Fruit fly (Drosophila melanogaster) whole organism, embryonic: ENCODE measurements around the gene CG34001.

Source experiments
- Bteb2 ChIP-seq: fragments of 200-800 bp; sonication (Bioruptor generic); optimal IDR thresholded peaks from 2 replicates; lab custom pipeline; 2016; ENCODE audit warnings: missing biosample characterization, missing genetic modification characterization
- CG10147 ChIP-seq: fragments of 200-800 bp; sonication (Bioruptor generic); optimal IDR thresholded peaks from 2 replicates; lab custom pipeline; 2019; ENCODE audit warnings: missing biosample characterization, mild to moderate bottlenecking, missing genetic modification characterization, moderate library complexity
- CG10209 ChIP-seq: fragments of 200-800 bp; sonication (Bioruptor generic); optimal IDR thresholded peaks from 3 replicates; lab custom pipeline; 2017; ENCODE audit warnings: missing biosample characterization, mild to moderate bottlenecking, missing genetic modification characterization, missing genetic modification reagents
- CG1024 ChIP-seq: fragments of 200-800 bp; sonication (Bioruptor generic); IDR thresholded peaks from 2 replicates; pipeline ENCODE4 v1.3.6; 2022; ENCODE audit warnings: missing biosample characterization, missing genetic modification characterization
- CG10543 ChIP-seq: fragments of 200-800 bp; sonication (Bioruptor generic); optimal IDR thresholded peaks from 3 replicates; lab custom pipeline; 2017; ENCODE audit warnings: missing biosample characterization, mild to moderate bottlenecking, missing genetic modification characterization, moderate library complexity
- CG11247 ChIP-seq: fragments of 200-800 bp; sonication (Bioruptor generic); IDR thresholded peaks from 2 replicates; pipeline ENCODE4 v1.3.6; 2022; ENCODE audit warnings: missing biosample characterization, missing genetic modification characterization
- CG12104 ChIP-seq: fragments of 200-800 bp; sonication (Bioruptor generic); optimal IDR thresholded peaks from 3 replicates; lab custom pipeline; 2016; ENCODE audit warnings: missing biosample characterization, missing genetic modification characterization
- CG16813 ChIP-seq: fragments of 200-800 bp; sonication (Bioruptor generic); IDR thresholded peaks from 3 replicates; pipeline ENCODE4 v1.3.6; 2022; ENCODE audit warnings: missing biosample characterization, missing genetic modification characterization; ENCODE audit not compliant: partially characterized antibody
- CG17802 ChIP-seq: fragments of 200-800 bp; sonication (Bioruptor generic); optimal IDR thresholded peaks from 2 replicates; lab custom pipeline; 2018; ENCODE audit warnings: missing biosample characterization, mild to moderate bottlenecking, missing genetic modification characterization, moderate library complexity
- CG32772 ChIP-seq: fragments of 200-800 bp; sonication (Bioruptor generic); IDR thresholded peaks from 2 replicates; pipeline ENCODE4 v1.3.6; 2022; ENCODE audit warnings: missing biosample characterization, missing genetic modification characterization
- CG8359 ChIP-seq: fragments of 200-800 bp; sonication (Bioruptor generic); optimal IDR thresholded peaks from 2 replicates; lab custom pipeline; 2017; ENCODE audit warnings: missing biosample characterization, mild to moderate bottlenecking, missing genetic modification characterization, borderline replicate concordance
- CG8944 ChIP-seq: fragments of 200-800 bp; sonication (Bioruptor generic); optimal IDR thresholded peaks from 3 replicates; lab custom pipeline; 2016; ENCODE audit warnings: missing biosample characterization, missing genetic modification characterization
- CG9437 ChIP-seq: fragments of 200-800 bp; sonication (Bioruptor generic); optimal IDR thresholded peaks from 2 replicates; lab custom pipeline; 2018; ENCODE audit warnings: missing biosample characterization, mild to moderate bottlenecking, missing genetic modification characterization
- CkIIα-i1 ChIP-seq: fragments of 200-800 bp; sonication (Bioruptor generic); IDR thresholded peaks from 2 replicates; pipeline ENCODE4 v1.3.6; 2022; ENCODE audit warnings: missing biosample characterization, missing genetic modification characterization
- Eip74EF ChIP-seq, 2 experiments: fragments of 200-800 bp in 1 of 2; fragments of >200 bp in 1 of 2; sonication (Bioruptor generic) in 1 of 2; optimal IDR thresholded peaks; 2 replicates each; lab custom pipeline; 2017 to 2019; ENCODE audit warnings: missing biosample characterization in 2 of 2, missing genetic modification characterization in 2 of 2, mild to moderate bottlenecking in 1 of 2, moderate library complexity in 1 of 2
- Fer1 ChIP-seq: fragments of 200-800 bp; sonication (Bioruptor generic); optimal IDR thresholded peaks from 2 replicates; lab custom pipeline; 2017; ENCODE audit warnings: missing biosample characterization, mild to moderate bottlenecking, missing genetic modification characterization
- Hand ChIP-seq: fragments of 200-800 bp; sonication (Bioruptor generic); optimal IDR thresholded peaks from 2 replicates; lab custom pipeline; 2017; ENCODE audit warnings: mild to moderate bottlenecking, missing biosample characterization, missing genetic modification reagents, missing genetic modification characterization
- Hr39 ChIP-seq: fragments of >200 bp; optimal IDR thresholded peaks from 2 replicates; lab custom pipeline; 2017
- Hr51 ChIP-seq, 2 experiments: fragments of 200-800 bp; sonication (Bioruptor generic); optimal IDR thresholded peaks; 2 replicates in 1 of 2; 3 replicates in 1 of 2; lab custom pipeline; 2016 to 2018; ENCODE audit warnings: missing biosample characterization in 2 of 2, missing genetic modification characterization in 2 of 2, mild to moderate bottlenecking in 1 of 2, moderate library complexity in 1 of 2
- Jarid2 ChIP-seq: fragments of 200-800 bp; sonication (Bioruptor generic); optimal IDR thresholded peaks from 3 replicates; lab custom pipeline; 2017; ENCODE audit warnings: mild to moderate bottlenecking, missing biosample characterization, missing genetic modification reagents, missing genetic modification characterization
- NfI ChIP-seq: fragments of 200-800 bp; sonication (Bioruptor generic); optimal IDR thresholded peaks from 3 replicates; lab custom pipeline; 2018; ENCODE audit warnings: missing biosample characterization, mild to moderate bottlenecking, missing genetic modification characterization, moderate library complexity
- ab ChIP-seq: fragments of 200-800 bp; sonication (Bioruptor generic); optimal IDR thresholded peaks from 2 replicates; lab custom pipeline; 2016; ENCODE audit warnings: missing biosample characterization, missing genetic modification characterization
- abd-A ChIP-seq: fragments of 200-800 bp; sonication (Bioruptor generic); optimal IDR thresholded peaks from 3 replicates; lab custom pipeline; 2019; ENCODE audit warnings: missing biosample characterization, mild to moderate bottlenecking, missing genetic modification characterization, moderate library complexity
- bbx ChIP-seq: fragments of 200-800 bp; sonication (Bioruptor generic); IDR thresholded peaks from 2 replicates; pipeline ENCODE4 v1.3.6; 2022; ENCODE audit warnings: missing biosample characterization, missing genetic modification characterization; ENCODE audit not compliant: partially characterized antibody
- cad ChIP-seq: fragments of >200 bp; optimal IDR thresholded peaks from 2 replicates; lab custom pipeline; 2017; ENCODE audit warnings: missing biosample characterization, missing genetic modification characterization
- ci ChIP-seq: fragments of 200-800 bp; sonication (Bioruptor generic); IDR thresholded peaks from 3 replicates; pipeline ENCODE4 v1.3.6; 2022; ENCODE audit warnings: missing biosample characterization, missing genetic modification characterization
- crol ChIP-seq: fragments of 200-800 bp; sonication (Bioruptor generic); IDR thresholded peaks from 2 replicates; pipeline ENCODE4 v1.3.6; 2022; ENCODE audit warnings: missing biosample characterization, missing genetic modification characterization
- emc ChIP-seq: fragments of 200-800 bp; sonication (Bioruptor generic); optimal IDR thresholded peaks from 2 replicates; lab custom pipeline; 2016; ENCODE audit warnings: missing biosample characterization, missing genetic modification characterization
- fd3F ChIP-seq: fragments of 200-800 bp; sonication (Bioruptor generic); optimal IDR thresholded peaks from 2 replicates; lab custom pipeline; 2018; ENCODE audit warnings: missing biosample characterization, mild to moderate bottlenecking, missing genetic modification characterization, moderate library complexity
- gcm2 ChIP-seq: fragments of 200-800 bp; sonication (Bioruptor generic); optimal IDR thresholded peaks from 2 replicates; lab custom pipeline; 2016; ENCODE audit warnings: missing biosample characterization, missing genetic modification characterization
- gfzf ChIP-seq: fragments of 200-800 bp; sonication (Bioruptor generic); optimal IDR thresholded peaks from 2 replicates; lab custom pipeline; 2016; ENCODE audit warnings: missing biosample characterization, mild to moderate bottlenecking, missing genetic modification characterization, moderate library complexity
- jumu ChIP-seq: fragments of 200-800 bp; sonication (Bioruptor generic); optimal IDR thresholded peaks from 3 replicates; lab custom pipeline; 2016; ENCODE audit warnings: missing biosample characterization, missing genetic modification characterization
- kah ChIP-seq: fragments of 200-800 bp; sonication (Bioruptor generic); optimal IDR thresholded peaks from 2 replicates; lab custom pipeline; 2018; ENCODE audit warnings: missing biosample characterization, mild to moderate bottlenecking, missing genetic modification characterization
- lmd ChIP-seq: fragments of 200-800 bp; sonication (Bioruptor generic); IDR thresholded peaks from 2 replicates; pipeline ENCODE4 v1.3.6; 2022; ENCODE audit warnings: missing biosample characterization, missing genetic modification characterization
- lov ChIP-seq, 2 experiments: fragments of 200-800 bp in 1 of 2; fragments of >200 bp in 1 of 2; sonication (Bioruptor generic) in 1 of 2; IDR thresholded peaks in 1 of 2; optimal IDR thresholded peaks in 1 of 2; 2 replicates in 1 of 2; 3 replicates in 1 of 2; pipeline versions ENCODE4 v1.3.6 to Lab custom; 2017 to 2022; ENCODE audit warnings: missing biosample characterization in 1 of 2, missing genetic modification characterization in 1 of 2
- nau ChIP-seq: fragments of 200-800 bp; sonication (Bioruptor generic); optimal IDR thresholded peaks from 3 replicates; lab custom pipeline; 2017; ENCODE audit warnings: missing biosample characterization, mild to moderate bottlenecking, missing genetic modification characterization, missing genetic modification reagents
- oc ChIP-seq: fragments of 200-800 bp; sonication (Bioruptor generic); optimal IDR thresholded peaks from 2 replicates; lab custom pipeline; 2018; ENCODE audit warnings: missing biosample characterization, mild to moderate bottlenecking, missing genetic modification characterization, moderate library complexity
- org-1 ChIP-seq: fragments of 200-800 bp; sonication (Bioruptor generic); optimal IDR thresholded peaks from 2 replicates; lab custom pipeline; 2017; ENCODE audit warnings: missing biosample characterization, missing genetic modification characterization
- ranshi ChIP-seq: fragments of 200-800 bp; sonication (Bioruptor generic); IDR thresholded peaks from 2 replicates; pipeline ENCODE4 v1.3.6; 2022; ENCODE audit warnings: missing biosample characterization, missing genetic modification characterization
- ro ChIP-seq: fragments of 200-800 bp; sonication (Bioruptor generic); IDR thresholded peaks from 2 replicates; pipeline ENCODE4 v1.3.6; 2022; ENCODE audit warnings: missing biosample characterization, missing genetic modification characterization
- salm ChIP-seq: fragments of 200-800 bp; sonication (Bioruptor generic); optimal IDR thresholded peaks from 2 replicates; lab custom pipeline; 2018; ENCODE audit warnings: missing biosample characterization, mild to moderate bottlenecking, missing genetic modification characterization
- slbo ChIP-seq: fragments of 200-800 bp; sonication (Bioruptor generic); IDR thresholded peaks from 2 replicates; pipeline ENCODE4 v1.3.6; 2022; ENCODE audit warnings: missing biosample characterization, missing genetic modification characterization
- slou ChIP-seq: fragments of 200-800 bp; sonication (Bioruptor generic); optimal IDR thresholded peaks from 3 replicates; lab custom pipeline; 2016; ENCODE audit warnings: missing biosample characterization, missing genetic modification characterization
- sqz ChIP-seq: fragments of 200-800 bp; sonication (Bioruptor generic); optimal IDR thresholded peaks from 3 replicates; lab custom pipeline; 2018; ENCODE audit warnings: missing biosample characterization, mild to moderate bottlenecking, missing genetic modification characterization
- toy ChIP-seq: fragments of 200-800 bp; sonication (Bioruptor generic); IDR thresholded peaks from 2 replicates; pipeline ENCODE4 v1.3.6; 2022; ENCODE audit warnings: missing biosample characterization, missing genetic modification characterization
- twi ChIP-seq: fragments of 200-800 bp; optimal IDR thresholded peaks from 2 replicates; lab custom pipeline; 2019; ENCODE audit warnings: missing biosample characterization, mild to moderate bottlenecking, missing genetic modification characterization, moderate library complexity
- wor ChIP-seq: fragments of 200-800 bp; sonication (Bioruptor generic); IDR thresholded peaks from 2 replicates; pipeline ENCODE4 v1.3.6; 2022; ENCODE audit warnings: missing biosample characterization, missing genetic modification characterization
- zen2 ChIP-seq: fragments of 200-800 bp; sonication (Bioruptor generic); IDR thresholded peaks from 3 replicates; pipeline ENCODE4 v1.3.6; 2022; ENCODE audit warnings: missing biosample characterization, missing genetic modification characterization; ENCODE audit not compliant: partially characterized antibody

Gene CG34001

dm6 chr3L:10656451-10657198 lies 25.7 kb downstream of the CG34001 start (continued):
- TF ChIP-seq ab (no peak), CG12104 (GFP tag; lab: Kevin White, UChicago) (peak; percentile 38), Fer1 (peak; percentile 74), ci (GFP tag; lab: Robert Waterston, UW) (peak; percentile 84), jumu (GFP tag; lab: Kevin White, UChicago) (no peak), CG32772 (GFP tag; lab: Robert Waterston, UW) (no peak), lov (optimal IDR thresholded peaks at IDR 0.05; lab: Kevin White, UChicago) (no peak), lov (GFP tag; IDR thresholded peaks at IDR 0.05; lab: Robert Waterston, UW) (no peak), ro (GFP tag; lab: Robert Waterston, UW) (no peak), abd-A (tag; lab: Kevin White, UChicago) (no peak), oc (tag; lab: Kevin White, UChicago) (peak; percentile 45), CG10543 (GFP tag; lab: Kevin White, UChicago) (peak; percentile 27), wor (GFP tag; lab: Robert Waterston, UW) (no peak), gcm2 (GFP tag; lab: Kevin White, UChicago) (no peak), CG16813 (GFP tag; lab: Robert Waterston, UW) (no peak), CG8359 (GFP tag; lab: Kevin White, UChicago) (peak; percentile 28), CG8944 (GFP tag; lab: Kevin White, UChicago) (peak; percentile 19), toy (GFP tag; lab: Robert Waterston, UW) (no peak), Hr51 (GFP tag; optimal IDR thresholded peaks at IDR 0.05; lab: Kevin White, UChicago) (peak; percentile 23 to 47), nau (GFP tag; lab: Kevin White, UChicago) (peak; percentile 86), salm (peak; percentile 70), CG10147 (GFP tag; lab: Kevin White, UChicago) (peak; percentile 50), emc (GFP tag; lab: Kevin White, UChicago) (peak; percentile 2), gfzf (no peak), slbo (GFP tag; lab: Robert Waterston, UW) (peak; percentile 29; the same call in 1 of the 2 replicates), CkIIα-i1 (no peak), kah (GFP tag; lab: Kevin White, UChicago) (peak; percentile 4), twi (tag; lab: Kevin White, UChicago) (peak; percentile 97), Hr39 (no peak), NfI (GFP tag; lab: Kevin White, UChicago) (peak; percentile 48), CG10209 (GFP tag; lab: Kevin White, UChicago) (peak; percentile 82), CG1024 (GFP tag; lab: Robert Waterston, UW) (peak; percentile 22; the same call in 1 of the 2 replicates), sqz (GFP tag; lab: Kevin White, UChicago) (peak; percentile 36), lmd (GFP tag; lab: Robert Waterston, UW) (no peak), Hand (no peak), Jarid2 (peak; percentile 59), bbx (GFP tag; lab: Robert Waterston, UW) (no peak), zen2 (GFP tag; lab: Robert Waterston, UW) (no peak), CG17802 (tag; lab: Kevin White, UChicago) (no peak), org-1 (GFP tag; lab: Kevin White, UChicago) (peak; percentile 76), Bteb2 (GFP tag; lab: Kevin White, UChicago) (peak; percentile 18), fd3F (GFP tag; lab: Kevin White, UChicago) (peak; percentile 69), Eip74EF (GFP tag; optimal IDR thresholded peaks at IDR 0.05; lab: Kevin White, UChicago) (peak in 1 of 2 experiments; percentile 61), slou (peak; percentile 26), cad (GFP tag; lab: Kevin White, UChicago) (no peak), crol (GFP tag; lab: Robert Waterston, UW) (no peak), CG11247 (GFP tag; lab: Robert Waterston, UW) (no peak), ranshi (peak; percentile 60; the same call in 1 of the 2 replicates), CG9437 (GFP tag; lab: Kevin White, UChicago) (no peak)
